Worm (Caenorhabditis elegans) whole organism, L2 larva: ENCODE results near the gene srab-4.

Experiments used
- C34F6.9 ChIP-seq: fragments of 150-350 bp; optimal IDR thresholded peaks from 2 replicates; lab custom pipeline; 2014; ENCODE audit warnings: missing biosample characterization, missing genetic modification characterization
- F13H6.1 ChIP-seq: sonication (generic microtip); optimal IDR thresholded peaks from 2 replicates; lab custom pipeline; 2016; ENCODE audit warnings: missing genetic modification characterization, missing compliant biosample characterization
- R02D3.7 ChIP-seq: fragments of 150-350 bp; optimal IDR thresholded peaks from 2 replicates; lab custom pipeline; 2014; ENCODE audit warnings: missing biosample characterization, missing genetic modification characterization
- Y55F3AM.14 ChIP-seq: fragments of 200-800 bp; sonication (Bioruptor generic); optimal IDR thresholded peaks from 2 replicates; lab custom pipeline; 2018; ENCODE audit warnings: mild to moderate bottlenecking, missing genetic modification characterization, missing compliant biosample characterization
- aly-2 ChIP-seq: fragments of 150-350 bp; optimal IDR thresholded peaks from 2 replicates; lab custom pipeline; 2014; ENCODE audit warnings: missing biosample characterization, missing genetic modification characterization
- ama-1 ChIP-seq: fragments of 150-350 bp; optimal IDR thresholded peaks from 2 replicates; lab custom pipeline; 2018; ENCODE audit warnings: inconsistent platforms
- blmp-1 ChIP-seq: sonication (generic microtip); optimal IDR thresholded peaks from 2 replicates; lab custom pipeline; 2017; ENCODE audit warnings: missing genetic modification characterization, mild to moderate bottlenecking, missing compliant biosample characterization, antibody characterized with exemption, moderate library complexity; ENCODE audit not compliant: insufficient read depth
- crh-2 ChIP-seq: sonication (generic microtip); optimal IDR thresholded peaks from 2 replicates; lab custom pipeline; 2017; ENCODE audit warnings: missing biosample characterization, missing genetic modification characterization
- dmd-4 ChIP-seq: sonication (generic microtip); optimal IDR thresholded peaks from 2 replicates; lab custom pipeline; 2017; ENCODE audit warnings: missing biosample characterization, missing genetic modification characterization
- egl-27 ChIP-seq: sonication (generic microtip); optimal IDR thresholded peaks from 3 replicates; lab custom pipeline; 2017; ENCODE audit warnings: missing biosample characterization, missing genetic modification reagents, missing genetic modification characterization
- elt-3 ChIP-seq: sonication (generic microtip); optimal IDR thresholded peaks from 2 replicates; lab custom pipeline; 2017; ENCODE audit warnings: missing biosample characterization, missing genetic modification characterization
- fos-1 ChIP-seq: fragments of 150-350 bp; optimal IDR thresholded peaks from 2 replicates; lab custom pipeline; 2014; ENCODE audit warnings: missing biosample characterization, missing genetic modification characterization
- gmeb-1 ChIP-seq: fragments of 150-350 bp; optimal IDR thresholded peaks from 2 replicates; lab custom pipeline; 2014; ENCODE audit warnings: missing biosample characterization, missing genetic modification characterization
- lin-11 ChIP-seq: fragments of 150-350 bp; sonication (generic microtip); optimal IDR thresholded peaks from 2 replicates; lab custom pipeline; 2014; ENCODE audit warnings: missing biosample characterization, missing genetic modification characterization, inconsistent platforms, mixed read lengths
- lin-13 ChIP-seq: fragments of 150-350 bp; optimal IDR thresholded peaks from 2 replicates; lab custom pipeline; 2014; ENCODE audit warnings: missing biosample characterization, missing genetic modification reagents, missing genetic modification characterization
- lin-39 ChIP-seq: fragments of 150-350 bp; optimal IDR thresholded peaks from 2 replicates; lab custom pipeline; 2014; ENCODE audit warnings: missing biosample characterization, missing genetic modification reagents, missing genetic modification characterization
- mab-5 ChIP-seq: fragments of 150-350 bp; optimal IDR thresholded peaks from 2 replicates; lab custom pipeline; 2014; ENCODE audit warnings: missing biosample characterization, missing genetic modification characterization
- mbf-1 ChIP-seq: sonication (generic microtip); optimal IDR thresholded peaks from 2 replicates; lab custom pipeline; 2017; ENCODE audit warnings: missing biosample characterization, missing genetic modification characterization
- mdl-1 ChIP-seq, 2 experiments: fragments of 150-350 bp in 1 of 2; sonication (generic microtip) in 1 of 2; optimal IDR thresholded peaks; 2 replicates each; lab custom pipeline; 2017; ENCODE audit warnings: missing biosample characterization in 2 of 2, missing genetic modification characterization in 2 of 2
- nhr-10 ChIP-seq: sonication (generic microtip); optimal IDR thresholded peaks from 2 replicates; lab custom pipeline; 2017; ENCODE audit warnings: missing biosample characterization, missing genetic modification characterization
- nhr-11 ChIP-seq: fragments of 150-350 bp; optimal IDR thresholded peaks from 2 replicates; lab custom pipeline; 2014; ENCODE audit warnings: missing biosample characterization, missing genetic modification characterization
- nhr-12 ChIP-seq: fragments of 150-350 bp; optimal IDR thresholded peaks from 2 replicates; lab custom pipeline; 2014; ENCODE audit warnings: missing biosample characterization, missing genetic modification characterization
- nhr-129 ChIP-seq: fragments of 150-350 bp; optimal IDR thresholded peaks from 2 replicates; lab custom pipeline; 2014; ENCODE audit warnings: missing biosample characterization, missing genetic modification characterization
- nhr-21 ChIP-seq: fragments of 150-350 bp; optimal IDR thresholded peaks from 2 replicates; lab custom pipeline; 2014; ENCODE audit warnings: missing biosample characterization, missing genetic modification characterization
- nhr-23 ChIP-seq: fragments of 150-350 bp; optimal IDR thresholded peaks from 2 replicates; lab custom pipeline; 2014; ENCODE audit warnings: missing biosample characterization, missing genetic modification reagents, missing genetic modification characterization
- nhr-237 ChIP-seq: fragments of 150-350 bp; optimal IDR thresholded peaks from 2 replicates; lab custom pipeline; 2014; ENCODE audit warnings: missing biosample characterization, missing genetic modification characterization
- nhr-6 ChIP-seq: fragments of 150-350 bp; optimal IDR thresholded peaks from 2 replicates; lab custom pipeline; 2014; ENCODE audit warnings: missing biosample characterization, missing genetic modification characterization
- nhr-77 ChIP-seq: fragments of 150-350 bp; optimal IDR thresholded peaks from 2 replicates; lab custom pipeline; 2014; ENCODE audit warnings: missing biosample characterization, missing genetic modification characterization
- peb-1 ChIP-seq: fragments of 150-350 bp; optimal IDR thresholded peaks from 2 replicates; lab custom pipeline; 2014; ENCODE audit warnings: missing biosample characterization, missing genetic modification characterization
- sem-4 ChIP-seq: fragments of 150-350 bp; optimal IDR thresholded peaks from 2 replicates; lab custom pipeline; 2014; ENCODE audit warnings: missing biosample characterization, missing genetic modification reagents, missing genetic modification characterization
- skn-1 ChIP-seq: sonication (generic microtip); optimal IDR thresholded peaks from 2 replicates; lab custom pipeline; 2017; ENCODE audit warnings: missing biosample characterization, missing genetic modification characterization
- snpc-4 ChIP-seq: fragments of 150-350 bp; optimal IDR thresholded peaks from 2 replicates; lab custom pipeline; 2014; ENCODE audit warnings: missing biosample characterization, missing genetic modification characterization
- unc-55 ChIP-seq: fragments of 150-350 bp; sonication (generic microtip); optimal IDR thresholded peaks from 3 replicates; lab custom pipeline; 2014; ENCODE audit warnings: missing biosample characterization, missing genetic modification reagents, missing genetic modification characterization
- unc-62 ChIP-seq: fragments of 150-350 bp; optimal IDR thresholded peaks from 2 replicates; lab custom pipeline; 2014; ENCODE audit warnings: missing biosample characterization, missing genetic modification reagents, missing genetic modification characterization
- ztf-1 ChIP-seq: fragments of 200-800 bp; sonication (Bioruptor generic); conservative IDR thresholded peaks from 2 replicates; pipeline ENCODE4 v1.3.6; 2022; ENCODE audit warnings: missing genetic modification characterization, missing compliant biosample characterization
- ztf-11 ChIP-seq: sonication (generic microtip); optimal IDR thresholded peaks from 2 replicates; lab custom pipeline; 2017; ENCODE audit warnings: missing biosample characterization, missing genetic modification characterization
- ztf-4 ChIP-seq: fragments of 150-350 bp; optimal IDR thresholded peaks from 2 replicates; lab custom pipeline; 2014; ENCODE audit warnings: missing biosample characterization, missing genetic modification characterization

srab-4 gene

ce11 chrV:7046005-7046404 is 42.1 kb downstream of the srab-4 start, which contains the start of gene F20A1.2:
Gene F20A1.2 (plus strand): TSS chrV:7046305.
- no peak for TF ChIP-seq unc-62 (GFP tag; lab: Kevin White, UChicago)
- TF ChIP-seq mab-5 (tag; lab: Kevin White, UChicago), result no peak
- TF ChIP-seq mdl-1 (tag; optimal IDR thresholded peaks at IDR 0.05; lab: Kevin White, UChicago), result no peak
- TF ChIP-seq nhr-12 (tag; lab: Kevin White, UChicago), result no peak
- TF ChIP-seq sem-4, result no peak
- TF ChIP-seq ztf-1 (GFP tag; lab: Robert Waterston, UW), result no peak
- TF ChIP-seq ztf-4 (tag; lab: Kevin White, UChicago), result no peak
- no peak for TF ChIP-seq mbf-1 (tag; lab: Kevin White, UChicago)

- TF ChIP-seq F13H6.1 (tag; lab: Kevin White, UChicago), result no peak
- no peak for TF ChIP-seq C34F6.9 (tag; lab: Kevin White, UChicago)
- no peak for TF ChIP-seq nhr-11 (tag; lab: Kevin White, UChicago)
- TF ChIP-seq nhr-23, result no peak
- no peak for TF ChIP-seq lin-39
- TF ChIP-seq unc-55 (GFP tag; lab: Kevin White, UChicago), result no peak
- TF ChIP-seq nhr-129, result no peak
- TF ChIP-seq gmeb-1, result no peak
- TF ChIP-seq nhr-77 (tag; lab: Kevin White, UChicago), result no peak
- TF ChIP-seq blmp-1 (tag; lab: Kevin White, UChicago), result no peak
- TF ChIP-seq snpc-4, result no peak
- no peak for TF ChIP-seq ztf-11 (tag; lab: Kevin White, UChicago)
- TF ChIP-seq mbf-1 (tag; lab: Kevin White, UChicago), result no peak
- TF ChIP-seq lin-13 (GFP tag; lab: Kevin White, UChicago), result no peak
- no peak for TF ChIP-seq nhr-6 (tag; lab: Kevin White, UChicago)
- TF ChIP-seq, all 48 proteins: peak for 0
Observed at ce11 chrV:7047512-7047911, 43.6 kb downstream of the srab-4 start, which contains the start of gene F20A1.8. Gene F20A1.8 (minus strand): TSS chrV:7047612.

ce11 chrV:7050153-7050552 is 46.2 kb downstream of the srab-4 start:
- TF ChIP-seq R02D3.7, result no peak
- no peak for TF ChIP-seq mdl-1 (tag; optimal IDR thresholded peaks at IDR 0.05; lab: Kevin White, UChicago)
- TF ChIP-seq elt-3, result no peak
- no peak for TF ChIP-seq peb-1 (tag; lab: Kevin White, UChicago)
- no peak for TF ChIP-seq unc-55 (GFP tag; lab: Kevin White, UChicago)
- no peak for TF ChIP-seq C34F6.9 (tag; lab: Kevin White, UChicago)
- TF ChIP-seq skn-1 (tag; lab: Kevin White, UChicago), result no peak
- no peak for TF ChIP-seq nhr-12 (tag; lab: Kevin White, UChicago)
- TF ChIP-seq nhr-23, result no peak
- no peak for TF ChIP-seq fos-1 (tag; lab: Kevin White, UChicago)
- TF ChIP-seq nhr-10 (tag; lab: Kevin White, UChicago), result no peak
- TF ChIP-seq ztf-11 (tag; lab: Kevin White, UChicago), result no peak
- TF ChIP-seq lin-11, result no peak
- TF ChIP-seq nhr-77 (tag; lab: Kevin White, UChicago), result no peak
- TF ChIP-seq nhr-21 (tag; lab: Kevin White, UChicago), result no peak
- TF ChIP-seq F13H6.1 (tag; lab: Kevin White, UChicago), result no peak
- no peak for TF ChIP-seq crh-2 (tag; lab: Kevin White, UChicago)
- no peak for TF ChIP-seq sem-4

ce11 chrV:7051133-7051765 is 47.3 kb downstream of the srab-4 start, which contains the start of the genes tofu-2 and spig-1:
Gene tofu-2 (minus strand): TSS chrV:7051248.
Gene spig-1 (plus strand): TSS chrV:7051715.
- no peak for TF ChIP-seq nhr-237
- TF ChIP-seq Y55F3AM.14 (GFP tag; lab: Kevin White, UChicago), result no peak
- no peak for TF ChIP-seq nhr-23
- no peak for TF ChIP-seq mdl-1 (tag; optimal IDR thresholded peaks at IDR 0.05; lab: Kevin White, UChicago)
- no peak for TF ChIP-seq lin-13 (GFP tag; lab: Kevin White, UChicago)
- no peak for TF ChIP-seq skn-1 (tag; lab: Kevin White, UChicago)
- TF ChIP-seq dmd-4, result no peak
- no peak for TF ChIP-seq snpc-4
- no peak for TF ChIP-seq ztf-11 (tag; lab: Kevin White, UChicago)
- no peak for TF ChIP-seq nhr-129
- no peak for TF ChIP-seq ztf-1 (GFP tag; lab: Robert Waterston, UW)
- TF ChIP-seq aly-2 (tag; lab: Kevin White, UChicago), result no peak
- no peak for TF ChIP-seq nhr-10 (tag; lab: Kevin White, UChicago)
- TF ChIP-seq egl-27 (tag; lab: Kevin White, UChicago), result no peak
- TF ChIP-seq gmeb-1, result no peak
- no peak for TF ChIP-seq ama-1 (lab: Kevin White, UChicago)
- TF ChIP-seq blmp-1 (tag; lab: Kevin White, UChicago), result no peak
- TF ChIP-seq nhr-21 (tag; lab: Kevin White, UChicago), result no peak
- TF ChIP-seq, all 48 proteins: peak for 0
